Fruit fly (Drosophila melanogaster) whole organism, embryonic: ENCODE data around the gene Rtnl1.
A peak's percentile ranks its signal among the peaks of the same experiment; 100 is the strongest.

Experiments used
- Abd-B ChIP-seq: fragments of 200-800 bp; sonication (Bioruptor generic); optimal IDR thresholded peaks from 2 replicates; lab custom pipeline; 2018; ENCODE audit warnings: missing biosample characterization, mild to moderate bottlenecking, missing genetic modification characterization, moderate library complexity
- Aef1 ChIP-seq: fragments of 200-800 bp; sonication (Bioruptor generic); IDR thresholded peaks from 3 replicates; pipeline ENCODE4 v1.3.6; 2022; ENCODE audit warnings: missing biosample characterization, missing genetic modification characterization
- B-H1 ChIP-seq: fragments of 200-800 bp; sonication (Bioruptor generic); IDR thresholded peaks from 3 replicates; pipeline ENCODE4 v1.3.6; 2022; ENCODE audit warnings: missing biosample characterization, missing genetic modification characterization
- Bgb ChIP-seq: fragments of 200-800 bp; sonication (Bioruptor generic); IDR thresholded peaks from 2 replicates; pipeline ENCODE4 v1.3.6; 2022; ENCODE audit warnings: missing biosample characterization, missing genetic modification characterization; ENCODE audit not compliant: partially characterized antibody
- Bteb2 ChIP-seq: fragments of 200-800 bp; sonication (Bioruptor generic); optimal IDR thresholded peaks from 2 replicates; lab custom pipeline; 2016; ENCODE audit warnings: missing biosample characterization, missing genetic modification characterization
- CG11093 ChIP-seq: fragments of 200-800 bp; sonication (Bioruptor generic); IDR thresholded peaks from 3 replicates; pipeline ENCODE4 v1.3.6; 2022; ENCODE audit warnings: missing biosample characterization, missing genetic modification characterization
- CG11456 ChIP-seq: fragments of 200-800 bp; sonication (Bioruptor generic); IDR thresholded peaks from 3 replicates; pipeline ENCODE4 v1.3.6; 2022; ENCODE audit warnings: missing biosample characterization, missing genetic modification characterization
- CG11695 ChIP-seq: fragments of 200-800 bp; sonication (Bioruptor generic); IDR thresholded peaks from 3 replicates; pipeline ENCODE4 v1.3.6; 2022; ENCODE audit warnings: missing biosample characterization, missing genetic modification characterization
- CG1602 ChIP-seq: fragments of 200-800 bp; sonication (Bioruptor generic); optimal IDR thresholded peaks from 3 replicates; lab custom pipeline; 2016; ENCODE audit warnings: missing biosample characterization, missing genetic modification characterization
- CG2120 ChIP-seq: fragments of 200-800 bp; sonication (Bioruptor generic); optimal IDR thresholded peaks from 3 replicates; lab custom pipeline; 2016; ENCODE audit warnings: missing biosample characterization, missing genetic modification characterization
- CG2202 ChIP-seq: fragments of 200-800 bp; sonication (Bioruptor generic); optimal IDR thresholded peaks from 2 replicates; lab custom pipeline; 2018; ENCODE audit warnings: missing biosample characterization, mild to moderate bottlenecking, missing genetic modification characterization
- CG31365 ChIP-seq: fragments of 200-800 bp; sonication (Bioruptor generic); optimal IDR thresholded peaks from 2 replicates; lab custom pipeline; 2018; ENCODE audit warnings: missing biosample characterization, mild to moderate bottlenecking, missing genetic modification characterization
- CG3838 ChIP-seq: fragments of 200-800 bp; sonication (Bioruptor generic); optimal IDR thresholded peaks from 3 replicates; lab custom pipeline; 2016; ENCODE audit warnings: missing biosample characterization, missing genetic modification characterization
- CG42726 ChIP-seq: fragments of 200-800 bp; sonication (Bioruptor generic); IDR thresholded peaks from 2 replicates; pipeline ENCODE4 v1.3.6; 2022; ENCODE audit warnings: missing biosample characterization, missing genetic modification characterization; ENCODE audit not compliant: partially characterized antibody
- CG4360 ChIP-seq: fragments of 200-800 bp; sonication (Bioruptor generic); IDR thresholded peaks from 2 replicates; pipeline ENCODE4 v1.3.6; 2022; ENCODE audit warnings: missing biosample characterization, missing genetic modification characterization
- CG6683 ChIP-seq: fragments of 200-800 bp; sonication (Bioruptor generic); optimal IDR thresholded peaks from 2 replicates; lab custom pipeline; 2017; ENCODE audit warnings: missing biosample characterization, mild to moderate bottlenecking, missing genetic modification characterization, missing genetic modification reagents
- CG7271 ChIP-seq: fragments of 200-800 bp; sonication (Bioruptor generic); optimal IDR thresholded peaks from 2 replicates; lab custom pipeline; 2018; ENCODE audit warnings: missing biosample characterization, mild to moderate bottlenecking, missing genetic modification characterization, moderate library complexity
- CHES-1-like ChIP-seq: fragments of 200-800 bp; sonication (Bioruptor generic); optimal IDR thresholded peaks from 2 replicates; lab custom pipeline; 2016; ENCODE audit warnings: missing biosample characterization, missing genetic modification characterization
- D19B ChIP-seq: fragments of 200-800 bp; sonication (Bioruptor generic); optimal IDR thresholded peaks from 2 replicates; lab custom pipeline; 2017; ENCODE audit warnings: missing biosample characterization, mild to moderate bottlenecking, missing genetic modification characterization
- Hr39 ChIP-seq: fragments of >200 bp; optimal IDR thresholded peaks from 2 replicates; lab custom pipeline; 2017
- Oli ChIP-seq: fragments of 200-800 bp; sonication (Bioruptor generic); optimal IDR thresholded peaks from 2 replicates; lab custom pipeline; 2018; ENCODE audit warnings: missing biosample characterization, mild to moderate bottlenecking, missing genetic modification characterization, moderate library complexity
- PHDP ChIP-seq: fragments of 200-800 bp; sonication (Bioruptor generic); optimal IDR thresholded peaks from 3 replicates; lab custom pipeline; 2018; ENCODE audit warnings: missing biosample characterization, mild to moderate bottlenecking, missing genetic modification characterization, moderate library complexity
- Poxn ChIP-seq: fragments of 200-800 bp; sonication (Bioruptor generic); IDR thresholded peaks from 2 replicates; pipeline ENCODE4 v1.3.6; 2022; ENCODE audit warnings: missing biosample characterization, missing genetic modification characterization
- Rfx ChIP-seq: fragments of 200-800 bp; sonication (Bioruptor generic); IDR thresholded peaks from 2 replicates; pipeline ENCODE4 v1.3.6; 2022; ENCODE audit warnings: missing biosample characterization, missing genetic modification characterization
- Sin3A ChIP-seq: fragments of >200 bp; optimal IDR thresholded peaks from 2 replicates; lab custom pipeline; 2018
- Sox102F ChIP-seq: fragments of 200-800 bp; sonication (Bioruptor generic); optimal IDR thresholded peaks from 2 replicates; lab custom pipeline; 2018; ENCODE audit warnings: missing biosample characterization, mild to moderate bottlenecking, missing genetic modification characterization, moderate library complexity
- Taf1 ChIP-seq: fragments of 200-800 bp; sonication (Bioruptor generic); IDR thresholded peaks from 2 replicates; pipeline ENCODE4 v1.3.6; 2022; ENCODE audit warnings: missing biosample characterization, missing genetic modification characterization
- Usf ChIP-seq: fragments of 200-800 bp; sonication (Bioruptor generic); optimal IDR thresholded peaks from 2 replicates; lab custom pipeline; 2017; ENCODE audit warnings: missing genotype, missing biosample characterization, missing genetic modification characterization
- Xbp1 ChIP-seq: fragments of 200-800 bp; sonication (Bioruptor generic); optimal IDR thresholded peaks from 3 replicates; lab custom pipeline; 2016; ENCODE audit warnings: missing biosample characterization, mild to moderate bottlenecking, missing genetic modification characterization
- al ChIP-seq: fragments of 200-800 bp; sonication (Bioruptor generic); IDR thresholded peaks from 2 replicates; pipeline ENCODE4 v1.3.6; 2022; ENCODE audit warnings: missing biosample characterization, missing genetic modification characterization
- chif ChIP-seq, 2 experiments: fragments of 200-800 bp; sonication (Bioruptor generic); optimal IDR thresholded peaks; 3 replicates each; lab custom pipeline; 2016; ENCODE audit warnings: missing biosample characterization in 2 of 2, missing genetic modification characterization in 2 of 2
- croc ChIP-seq: fragments of 200-800 bp; sonication (Bioruptor generic); conservative IDR thresholded peaks from 3 replicates; pipeline ENCODE4 v1.3.6; 2022; ENCODE audit warnings: missing biosample characterization, missing genetic modification characterization
- dati ChIP-seq: fragments of 200-800 bp; sonication (Bioruptor generic); IDR thresholded peaks from 2 replicates; pipeline ENCODE4 v1.3.6; 2022; ENCODE audit warnings: missing biosample characterization, missing genetic modification characterization
- dimm ChIP-seq: fragments of 200-800 bp; sonication (Bioruptor generic); IDR thresholded peaks from 2 replicates; pipeline ENCODE4 v1.3.6; 2022; ENCODE audit warnings: missing biosample characterization, missing genetic modification characterization
- disco-r ChIP-seq: fragments of 200-800 bp; sonication (Bioruptor generic); optimal IDR thresholded peaks from 2 replicates; lab custom pipeline; 2016; ENCODE audit warnings: missing biosample characterization, missing genetic modification characterization
- dmrt99B ChIP-seq: fragments of 200-800 bp; sonication (Bioruptor generic); optimal IDR thresholded peaks from 2 replicates; lab custom pipeline; 2018; ENCODE audit warnings: missing biosample characterization, mild to moderate bottlenecking, missing genetic modification characterization, moderate library complexity
- dpn ChIP-seq, 2 experiments: fragments of 200-800 bp; sonication (Bioruptor generic); optimal IDR thresholded peaks; 3 replicates each; lab custom pipeline; 2016; ENCODE audit warnings: missing biosample characterization in 2 of 2, missing genetic modification characterization in 2 of 2
- en ChIP-seq: fragments of 200-800 bp; sonication (Bioruptor generic); optimal IDR thresholded peaks from 2 replicates; lab custom pipeline; 2016; ENCODE audit warnings: missing biosample characterization, missing genetic modification characterization
- fd64A ChIP-seq: fragments of 200-800 bp; sonication (Bioruptor generic); optimal IDR thresholded peaks from 3 replicates; lab custom pipeline; 2018; ENCODE audit warnings: missing biosample characterization, mild to moderate bottlenecking, missing genetic modification characterization
- gcm2 ChIP-seq: fragments of 200-800 bp; sonication (Bioruptor generic); optimal IDR thresholded peaks from 2 replicates; lab custom pipeline; 2016; ENCODE audit warnings: missing biosample characterization, missing genetic modification characterization
- gro ChIP-seq: fragments of 200-800 bp; sonication (Bioruptor generic); optimal IDR thresholded peaks from 2 replicates; lab custom pipeline; 2016; ENCODE audit warnings: missing biosample characterization, missing genetic modification characterization
- gsb-n ChIP-seq: fragments of 200-800 bp; sonication (Bioruptor generic); optimal IDR thresholded peaks from 3 replicates; lab custom pipeline; 2018; ENCODE audit warnings: missing biosample characterization, mild to moderate bottlenecking, missing genetic modification characterization
- hkb ChIP-seq, 2 experiments: fragments of 200-800 bp in 1 of 2; fragments of >200 bp in 1 of 2; sonication (Bioruptor generic) in 1 of 2; IDR thresholded peaks in 1 of 2; optimal IDR thresholded peaks in 1 of 2; 2 replicates each; pipeline versions ENCODE4 v1.3.6 to Lab custom; 2017 to 2022; ENCODE audit warnings: missing biosample characterization in 1 of 2, missing genetic modification characterization in 1 of 2
- lab ChIP-seq: fragments of 200-800 bp; sonication (Bioruptor generic); optimal IDR thresholded peaks from 3 replicates; lab custom pipeline; 2017; ENCODE audit warnings: missing biosample characterization, missing genetic modification characterization, mild to moderate bottlenecking, moderate library complexity, missing genetic modification reagents
- pho ChIP-seq: fragments of 200-800 bp; sonication (Bioruptor generic); optimal IDR thresholded peaks from 2 replicates; lab custom pipeline; 2016; ENCODE audit warnings: missing biosample characterization, missing genetic modification characterization
- rib ChIP-seq: fragments of 200-800 bp; sonication (Bioruptor generic); IDR thresholded peaks from 2 replicates; pipeline ENCODE4 v1.3.6; 2022; ENCODE audit warnings: missing biosample characterization, missing genetic modification characterization
- row ChIP-seq: fragments of 200-800 bp; sonication (Bioruptor generic); IDR thresholded peaks from 3 replicates; pipeline ENCODE4 v1.3.6; 2022; ENCODE audit warnings: missing biosample characterization, missing genetic modification characterization
- sc ChIP-seq, 3 experiments: fragments of >200 bp in 2 of 3; fragments of 200-800 bp in 1 of 3; sonication (Bioruptor generic) in 1 of 3; optimal IDR thresholded peaks; 2 replicates in 2 of 3; 3 replicates in 1 of 3; lab custom pipeline; 2017; ENCODE audit warnings: mild to moderate bottlenecking in 1 of 3, missing biosample characterization in 1 of 3, missing genetic modification characterization in 1 of 3, missing genetic modification reagents in 1 of 3
- sens-2 ChIP-seq: fragments of 200-800 bp; sonication (Bioruptor generic); IDR thresholded peaks from 2 replicates; pipeline ENCODE4 v1.3.6; 2022; ENCODE audit warnings: missing biosample characterization, missing genetic modification characterization
- toy ChIP-seq: fragments of 200-800 bp; sonication (Bioruptor generic); IDR thresholded peaks from 2 replicates; pipeline ENCODE4 v1.3.6; 2022; ENCODE audit warnings: missing biosample characterization, missing genetic modification characterization
- trem ChIP-seq: fragments of 200-800 bp; optimal IDR thresholded peaks from 3 replicates; lab custom pipeline; 2019; ENCODE audit warnings: missing biosample characterization, mild to moderate bottlenecking, missing genetic modification characterization, moderate library complexity
- wdn ChIP-seq: fragments of 200-800 bp; sonication (Bioruptor generic); IDR thresholded peaks from 2 replicates; pipeline ENCODE4 v1.3.6; 2022; ENCODE audit warnings: missing biosample characterization, missing genetic modification characterization
- z ChIP-seq: fragments of 200-800 bp; sonication (Bioruptor generic); IDR thresholded peaks from 3 replicates; pipeline ENCODE4 v1.3.6; 2022; ENCODE audit warnings: missing biosample characterization, missing genetic modification characterization

The Rtnl1 gene

DNA sequence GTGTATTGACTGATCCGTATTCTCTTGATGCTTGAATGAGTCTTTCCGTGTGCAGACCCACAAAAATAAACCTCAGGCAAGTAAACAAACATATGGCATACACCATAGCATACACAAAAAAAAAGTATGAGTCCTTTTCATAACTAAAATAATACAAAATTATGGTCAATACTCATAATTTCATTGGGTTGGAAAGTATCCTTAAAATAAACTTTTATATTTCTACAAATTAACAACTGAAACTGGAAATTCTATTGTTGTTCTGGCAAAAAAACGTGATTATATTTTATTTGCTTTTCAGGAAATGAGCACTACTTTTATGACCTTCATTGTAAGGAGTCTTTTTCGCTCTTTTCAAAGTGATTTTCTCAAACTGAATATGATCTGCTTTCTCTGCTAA is 32.6 kb upstream of the Rtnl1 start (continued):
- TF ChIP-seq chif (GFP tag; optimal IDR thresholded peaks at IDR 0.05; lab: Kevin White, UChicago) (no peak), gcm2 (GFP tag; lab: Kevin White, UChicago) (no peak), al (GFP tag; lab: Robert Waterston, UW) (no peak), Xbp1 (GFP tag; lab: Kevin White, UChicago) (no peak), CG11093 (no peak), fd64A (no peak), Taf1 (GFP tag; lab: Robert Waterston, UW) (no peak), CG7271 (tag; lab: Kevin White, UChicago) (no peak), Usf (GFP tag; lab: Kevin White, UChicago) (no peak), Oli (peak; percentile 36), dimm (GFP tag; lab: Robert Waterston, UW) (no peak), Rfx (GFP tag; lab: Robert Waterston, UW) (no peak), sens-2 (GFP tag; lab: Robert Waterston, UW) (no peak), CG42726 (GFP tag; lab: Robert Waterston, UW) (no peak), CG1602 (peak; percentile 17), D19B (GFP tag; lab: Kevin White, UChicago) (no peak), row (peak; percentile 48), Hr39 (lab: Kevin White, UChicago) (no peak), gro (no peak), CHES-1-like (GFP tag; lab: Kevin White, UChicago) (no peak), Sox102F (GFP tag; lab: Kevin White, UChicago) (peak; percentile 41), wdn (GFP tag; lab: Robert Waterston, UW) (no peak), CG6683 (GFP tag; lab: Kevin White, UChicago) (no peak), dpn (GFP tag; optimal IDR thresholded peaks at IDR 0.05; lab: Kevin White, UChicago) (no peak), en (GFP tag; lab: Kevin White, UChicago) (no peak), CG2120 (GFP tag; lab: Kevin White, UChicago) (peak; percentile 16), rib (GFP tag; lab: Robert Waterston, UW) (no peak), z (GFP tag; lab: Robert Waterston, UW) (no peak), CG4360 (GFP tag; lab: Robert Waterston, UW) (no peak), PHDP (tag; lab: Kevin White, UChicago) (peak; percentile 42), dmrt99B (peak; percentile 37), disco-r (GFP tag; lab: Kevin White, UChicago) (no peak), dati (no peak), sc (optimal IDR thresholded peaks at IDR 0.05; lab: Kevin White, UChicago) (no peak), sc (GFP tag; optimal IDR thresholded peaks at IDR 0.05; lab: Kevin White, UChicago) (no peak), Abd-B (GFP tag; lab: Kevin White, UChicago) (no peak), gsb-n (tag; lab: Kevin White, UChicago) (no peak), CG3838 (GFP tag; lab: Kevin White, UChicago) (no peak), trem (peak; percentile 22), CG11695 (GFP tag; lab: Robert Waterston, UW) (no peak), hkb (optimal IDR thresholded peaks at IDR 0.05; lab: Kevin White, UChicago) (no peak), hkb (GFP tag; IDR thresholded peaks at IDR 0.05; lab: Robert Waterston, UW) (no peak), Bgb (GFP tag; lab: Robert Waterston, UW) (no peak), croc (no peak), lab (GFP tag; lab: Kevin White, UChicago) (no peak), pho (GFP tag; lab: Kevin White, UChicago) (no peak), B-H1 (GFP tag; lab: Robert Waterston, UW) (no peak), CG11456 (no peak), Aef1 (no peak), Bteb2 (GFP tag; lab: Kevin White, UChicago) (no peak), CG31365 (tag; lab: Kevin White, UChicago) (no peak), CG2202 (tag; lab: Kevin White, UChicago) (no peak), Poxn (GFP tag; lab: Robert Waterston, UW) (no peak), toy (GFP tag; lab: Robert Waterston, UW) (no peak), Sin3A (no peak)
